Worm (Caenorhabditis elegans) whole organism, young adult: Measurements from ENCODE around the gene nlp-45.

Experiments
- F23B12.7 ChIP-seq: sonication (generic microtip); optimal IDR thresholded peaks from 2 replicates; lab custom pipeline; 2017; ENCODE audit warnings: missing genetic modification characterization, mild to moderate bottlenecking, missing compliant biosample characterization, antibody characterized with exemption, moderate library complexity; ENCODE audit not compliant: insufficient read depth
- K11D2.4 ChIP-seq: fragments of 200-800 bp; sonication (Bioruptor generic); IDR thresholded peaks from 2 replicates; pipeline ENCODE4 v1.3.6; 2022; ENCODE audit warnings: missing genetic modification reagents, missing genetic modification characterization, missing compliant biosample characterization
- T26A5.8 ChIP-seq: sonication (generic microtip); optimal IDR thresholded peaks from 2 replicates; lab custom pipeline; 2016; ENCODE audit warnings: missing genetic modification characterization, missing compliant biosample characterization
- Y53F4B.3 ChIP-seq: fragments of 200-800 bp; sonication (Bioruptor generic); IDR thresholded peaks from 2 replicates; pipeline ENCODE4 v1.3.6; 2022; ENCODE audit warnings: missing genetic modification reagents, missing genetic modification characterization, missing compliant biosample characterization
- Y56A3A.18 ChIP-seq: fragments of 200-800 bp; sonication (Bioruptor generic); IDR thresholded peaks from 2 replicates; pipeline ENCODE4 v1.3.6; 2022; ENCODE audit warnings: missing genetic modification reagents, missing genetic modification characterization, missing compliant biosample characterization
- ZK185.1 ChIP-seq: sonication (generic microtip); optimal IDR thresholded peaks from 2 replicates; lab custom pipeline; 2016; ENCODE audit warnings: mild to moderate bottlenecking, missing genetic modification characterization, missing compliant biosample characterization; ENCODE audit not compliant: poor library complexity, severe bottlenecking
- athp-1 ChIP-seq: sonication (generic microtip); optimal IDR thresholded peaks from 2 replicates; lab custom pipeline; 2017; ENCODE audit warnings: mild to moderate bottlenecking, missing genetic modification characterization, missing compliant biosample characterization
- attf-5 ChIP-seq: fragments of 200-800 bp; sonication (Bioruptor generic); optimal IDR thresholded peaks from 2 replicates; lab custom pipeline; 2018; ENCODE audit warnings: mild to moderate bottlenecking, missing genetic modification characterization, missing compliant biosample characterization
- bed-2 ChIP-seq: fragments of 200-800 bp; sonication (Bioruptor generic); IDR thresholded peaks from 2 replicates; pipeline ENCODE4 v1.3.6; 2022; ENCODE audit warnings: missing genetic modification reagents, missing genetic modification characterization, missing compliant biosample characterization
- ceh-27 ChIP-seq: fragments of 200-800 bp; sonication (Bioruptor generic); optimal IDR thresholded peaks from 2 replicates; lab custom pipeline; 2018; ENCODE audit warnings: mild to moderate bottlenecking, missing genetic modification characterization, moderate library complexity, missing compliant biosample characterization
- ceh-40 ChIP-seq: fragments of 200-800 bp; sonication (Bioruptor generic); IDR thresholded peaks from 2 replicates; pipeline ENCODE4 v1.3.6; 2022; ENCODE audit warnings: missing genetic modification characterization, missing compliant biosample characterization
- chd-7 ChIP-seq: sonication (generic microtip); optimal IDR thresholded peaks from 2 replicates; lab custom pipeline; 2016; ENCODE audit warnings: mild to moderate bottlenecking, missing genetic modification characterization, moderate library complexity, missing compliant biosample characterization
- egl-18 ChIP-seq: fragments of 200-800 bp; sonication (Bioruptor generic); IDR thresholded peaks from 2 replicates; pipeline ENCODE4 v1.3.6; 2022; ENCODE audit warnings: missing genetic modification reagents, missing genetic modification characterization, missing compliant biosample characterization
- egrh-3 ChIP-seq: fragments of 200-800 bp; sonication (Bioruptor generic); IDR thresholded peaks from 2 replicates; pipeline ENCODE4 v1.3.6; 2022; ENCODE audit warnings: missing genetic modification reagents, missing genetic modification characterization, missing compliant biosample characterization
- ekl-4 ChIP-seq: fragments of 200-800 bp; sonication (Bioruptor generic); IDR thresholded peaks from 2 replicates; pipeline ENCODE4 v1.3.6; 2022; ENCODE audit warnings: missing genetic modification reagents, missing genetic modification characterization, missing compliant biosample characterization
- hmg-1.2 ChIP-seq: fragments of 200-800 bp; sonication (Bioruptor generic); IDR thresholded peaks from 2 replicates; pipeline ENCODE4 v1.3.6; 2022; ENCODE audit warnings: missing genetic modification reagents, missing genetic modification characterization, missing compliant biosample characterization
- hmg-20 ChIP-seq: fragments of 200-800 bp; sonication (Bioruptor generic); IDR thresholded peaks from 2 replicates; pipeline ENCODE4 v1.3.6; 2022; ENCODE audit warnings: missing genetic modification reagents, missing genetic modification characterization, missing compliant biosample characterization
- hrde-1 ChIP-seq: sonication (generic microtip); optimal IDR thresholded peaks from 2 replicates; lab custom pipeline; 2016; ENCODE audit warnings: missing genetic modification characterization, mild to moderate bottlenecking, missing compliant biosample characterization, moderate library complexity, missing genotype, missing genetic modification reagents, borderline replicate concordance
- hsf-1 ChIP-seq: fragments of 200-800 bp; sonication (Bioruptor generic); IDR thresholded peaks from 2 replicates; pipeline ENCODE4 v1.3.6; 2022; ENCODE audit warnings: missing genetic modification reagents, missing genetic modification characterization, missing compliant biosample characterization
- let-607 ChIP-seq, 2 experiments: fragments of 200-800 bp in 1 of 2; sonication (Bioruptor generic) in 1 of 2; sonication (generic microtip) in 1 of 2; optimal IDR thresholded peaks; 2 replicates each; lab custom pipeline; 2016 to 2018; ENCODE audit warnings: mild to moderate bottlenecking in 2 of 2, missing compliant biosample characterization in 2 of 2, missing genetic modification characterization in 2 of 2, moderate library complexity in 2 of 2, missing genotype in 1 of 2
- lin-35 ChIP-seq, 3 experiments: fragments of 150-350 bp in 2 of 3; sonication (generic microtip) in 1 of 3; optimal IDR thresholded peaks; 2 replicates each; lab custom pipeline; 2014 to 2018; ENCODE audit warnings: missing biosample characterization in 3 of 3, missing genetic modification characterization in 3 of 3, missing genetic modification reagents in 3 of 3
- lin-40 ChIP-seq: sonication (generic microtip); optimal IDR thresholded peaks from 2 replicates; lab custom pipeline; 2016; ENCODE audit warnings: missing genetic modification characterization, mild to moderate bottlenecking, missing compliant biosample characterization, missing genotype, missing genetic modification reagents
- lin-54 ChIP-seq: fragments of 200-800 bp; sonication (Bioruptor generic); optimal IDR thresholded peaks from 2 replicates; lab custom pipeline; 2018; ENCODE audit warnings: mild to moderate bottlenecking, missing genetic modification characterization, missing compliant biosample characterization
- madf-6 ChIP-seq: fragments of 200-800 bp; sonication (Bioruptor generic); IDR thresholded peaks from 2 replicates; pipeline ENCODE4 v1.3.6; 2022; ENCODE audit warnings: missing genetic modification reagents, missing genetic modification characterization, missing compliant biosample characterization
- mel-28 ChIP-seq: sonication (generic microtip); optimal IDR thresholded peaks from 2 replicates; lab custom pipeline; 2016; ENCODE audit warnings: borderline replicate concordance, mild to moderate bottlenecking, missing genetic modification characterization, missing compliant biosample characterization
- mxl-1 ChIP-seq: sonication (generic microtip); optimal IDR thresholded peaks from 2 replicates; lab custom pipeline; 2016; ENCODE audit warnings: missing genetic modification characterization, missing compliant biosample characterization
- nfya-1 ChIP-seq: sonication (generic microtip); optimal IDR thresholded peaks from 2 replicates; lab custom pipeline; 2017; ENCODE audit warnings: antibody characterized with exemption, missing compliant biosample characterization, missing genetic modification characterization, borderline replicate concordance; ENCODE audit not compliant: insufficient read depth
- nhr-120 ChIP-seq: fragments of 200-800 bp; sonication (Bioruptor generic); IDR thresholded peaks from 2 replicates; pipeline ENCODE4 v1.3.6; 2022; ENCODE audit warnings: missing genetic modification characterization, missing compliant biosample characterization
- nhr-90 ChIP-seq: sonication (generic microtip); optimal IDR thresholded peaks from 2 replicates; lab custom pipeline; 2016; ENCODE audit warnings: missing genotype, mild to moderate bottlenecking, missing genetic modification characterization, missing compliant biosample characterization
- pbrm-1 ChIP-seq: fragments of 200-800 bp; sonication (Bioruptor generic); IDR thresholded peaks from 2 replicates; pipeline ENCODE4 v1.3.6; 2022; ENCODE audit warnings: missing genetic modification reagents, missing genetic modification characterization, missing compliant biosample characterization
- rec-8 ChIP-seq, 2 experiments: sonication (generic microtip); optimal IDR thresholded peaks; 2 replicates each; lab custom pipeline; 2016; ENCODE audit warnings: mild to moderate bottlenecking in 2 of 2, missing genetic modification characterization in 2 of 2, missing genetic modification reagents in 2 of 2, missing genotype in 2 of 2, missing biosample characterization in 1 of 2, missing compliant biosample characterization in 1 of 2, moderate library complexity in 1 of 2
- repo-1 ChIP-seq: sonication (generic microtip); optimal IDR thresholded peaks from 2 replicates; lab custom pipeline; 2017; ENCODE audit warnings: mild to moderate bottlenecking, missing genetic modification characterization, missing compliant biosample characterization
- snpc-4 ChIP-seq, 5 experiments: fragments of 150-350 bp in 1 of 5; sonication (generic microtip) in 4 of 5; optimal IDR thresholded peaks; 2 replicates each; lab custom pipeline; 2014 to 2018; ENCODE audit warnings: missing genetic modification characterization in 5 of 5, missing biosample characterization in 3 of 5, antibody characterized with exemption in 2 of 5, mild to moderate bottlenecking in 2 of 5, missing compliant biosample characterization in 2 of 5, missing genotype in 2 of 5, moderate library complexity in 2 of 5, missing genetic modification reagents in 1 of 5
- somi-1 ChIP-seq: fragments of 200-800 bp; sonication (Bioruptor generic); optimal IDR thresholded peaks from 2 replicates; lab custom pipeline; 2018; ENCODE audit warnings: mild to moderate bottlenecking, missing genetic modification characterization, missing compliant biosample characterization
- sptf-2 ChIP-seq: fragments of 200-800 bp; sonication (Bioruptor generic); optimal IDR thresholded peaks from 2 replicates; lab custom pipeline; 2018; ENCODE audit warnings: mild to moderate bottlenecking, missing genetic modification characterization, missing compliant biosample characterization
- tbp1 ChIP-seq: fragments of 200-800 bp; sonication (Bioruptor generic); optimal IDR thresholded peaks from 2 replicates; lab custom pipeline; 2018; ENCODE audit warnings: mild to moderate bottlenecking, missing genetic modification characterization, missing compliant biosample characterization
- tlf-1 ChIP-seq: fragments of 200-800 bp; sonication (Bioruptor generic); optimal IDR thresholded peaks from 2 replicates; lab custom pipeline; 2018; ENCODE audit warnings: mild to moderate bottlenecking, missing genetic modification characterization, missing compliant biosample characterization
- unc-130 ChIP-seq: sonication (generic microtip); optimal IDR thresholded peaks from 2 replicates; lab custom pipeline; 2016; ENCODE audit warnings: missing genetic modification reagents, missing genetic modification characterization, missing compliant biosample characterization
- xnd-1 ChIP-seq: sonication (generic microtip); optimal IDR thresholded peaks from 2 replicates; lab custom pipeline; 2016; ENCODE audit warnings: missing genotype, missing genetic modification reagents, missing genetic modification characterization, missing compliant biosample characterization
- zim-3 ChIP-seq: sonication (generic microtip); optimal IDR thresholded peaks from 2 replicates; lab custom pipeline; 2017; ENCODE audit warnings: mild to moderate bottlenecking, missing genetic modification characterization, moderate library complexity, missing compliant biosample characterization
- ztf-18 ChIP-seq: sonication (generic microtip); optimal IDR thresholded peaks from 2 replicates; lab custom pipeline; 2016; ENCODE audit warnings: missing genotype, mild to moderate bottlenecking, missing genetic modification characterization, missing compliant biosample characterization
- ztf-3 ChIP-seq: fragments of 200-800 bp; sonication (Bioruptor generic); optimal IDR thresholded peaks from 2 replicates; lab custom pipeline; 2018; ENCODE audit warnings: mild to moderate bottlenecking, missing genetic modification characterization, missing compliant biosample characterization
- ztf-6 ChIP-seq: fragments of 200-800 bp; sonication (Bioruptor generic); IDR thresholded peaks from 2 replicates; pipeline ENCODE4 v1.3.6; 2022; ENCODE audit warnings: missing genetic modification reagents, missing genetic modification characterization, missing compliant biosample characterization

The nlp-45 gene

ce11 chrX:2364703-2365299 is 26.7 kb upstream of the nlp-45 start (continued):
- TF ChIP-seq egl-18 (GFP tag; lab: Robert Waterston, UW) (no peak), ztf-3 (GFP tag; lab: Kevin White, UChicago) (peak; percentile 52), athp-1 (tag; lab: Kevin White, UChicago) (no peak), repo-1 (tag; lab: Kevin White, UChicago) (peak; percentile 93), F23B12.7 (tag; lab: Kevin White, UChicago) (peak; percentile 87), hrde-1 (tag; lab: Kevin White, UChicago) (no peak), nhr-90 (tag; lab: Kevin White, UChicago) (no peak), xnd-1 (tag; lab: Kevin White, UChicago) (no peak), T26A5.8 (tag; lab: Kevin White, UChicago) (no peak), attf-5 (GFP tag; lab: Kevin White, UChicago) (no peak), pbrm-1 (GFP tag; lab: Robert Waterston, UW) (peak; percentile 82), hmg-1.2 (GFP tag; lab: Robert Waterston, UW) (peak; percentile 66; the same call in 1 of the 2 replicates), ztf-6 (no peak), somi-1 (peak; percentile 79), snpc-4 (GFP tag; optimal IDR thresholded peaks at IDR 0.05; lab: Kevin White, UChicago) (no peak), snpc-4 (tag; optimal IDR thresholded peaks at IDR 0.05; lab: Kevin White, UChicago) (peak in 3 of 4 experiments; percentile 56 to 68 (median 67)), rec-8 (tag; optimal IDR thresholded peaks at IDR 0.05; lab: Kevin White, UChicago) (peak in 1 of 2 experiments; percentile 27), unc-130 (GFP tag; lab: Kevin White, UChicago) (peak; percentile 9), ceh-27 (peak; percentile 67), ZK185.1 (tag; lab: Kevin White, UChicago) (peak; percentile 94), ztf-18 (tag; lab: Kevin White, UChicago) (peak; percentile 53), mxl-1 (tag; lab: Kevin White, UChicago) (no peak), lin-35 (GFP tag; optimal IDR thresholded peaks at IDR 0.05; lab: Kevin White, UChicago) (peak in 2 of 3 experiments; percentile 50 to 91), ekl-4 (GFP tag; lab: Robert Waterston, UW) (peak; percentile 16; the same call in 1 of the 2 replicates), tlf-1 (GFP tag; lab: Kevin White, UChicago) (peak; percentile 91), chd-7 (tag; lab: Kevin White, UChicago) (peak; percentile 9), let-607 (tag; optimal IDR thresholded peaks at IDR 0.05; lab: Kevin White, UChicago) (peak in 1 of 2 experiments; percentile 85), ceh-40 (GFP tag; lab: Robert Waterston, UW) (no peak), tbp1 (peak; percentile 71), hmg-20 (GFP tag; lab: Robert Waterston, UW) (peak; percentile 88), lin-54 (GFP tag; lab: Kevin White, UChicago) (peak; percentile 76)
- TF ChIP-seq, all 124 proteins: peak for 49

ce11 chrX:2362872-2363271 is 24.8 kb upstream of the nlp-45 start:
- no peak for TF ChIP-seq nfya-1 (tag; lab: Kevin White, UChicago)
- peak; percentile 19 for TF ChIP-seq sptf-2 (GFP tag; lab: Kevin White, UChicago)
- TF ChIP-seq madf-6 (GFP tag; lab: Robert Waterston, UW): peak; percentile 72
- 0 out of 2 replicates have a peak, but pooled peaks have one; percentile 29 for TF ChIP-seq hsf-1
- no peak for TF ChIP-seq hmg-20 (GFP tag; lab: Robert Waterston, UW)
- peak; percentile 68 for TF ChIP-seq snpc-4 (GFP tag; optimal IDR thresholded peaks at IDR 0.05; lab: Kevin White, UChicago)
- peak; percentile 28 to 93 (median 90) for TF ChIP-seq snpc-4 (tag; optimal IDR thresholded peaks at IDR 0.05; lab: Kevin White, UChicago)
- no peak for TF ChIP-seq tlf-1 (GFP tag; lab: Kevin White, UChicago)
- no peak for TF ChIP-seq bed-2 (GFP tag; lab: Robert Waterston, UW)
- TF ChIP-seq xnd-1 (tag; lab: Kevin White, UChicago): no peak
- no peak for TF ChIP-seq nhr-120 (GFP tag; lab: Robert Waterston, UW)
- no peak for TF ChIP-seq K11D2.4 (GFP tag; lab: Robert Waterston, UW)
- no peak for TF ChIP-seq lin-40 (tag; lab: Kevin White, UChicago)
- TF ChIP-seq nhr-90 (tag; lab: Kevin White, UChicago): no peak
- TF ChIP-seq ceh-40 (GFP tag; lab: Robert Waterston, UW): no peak
- TF ChIP-seq lin-54 (GFP tag; lab: Kevin White, UChicago): no peak
- no peak for TF ChIP-seq egrh-3 (GFP tag; lab: Robert Waterston, UW)
- TF ChIP-seq mel-28 (tag; lab: Kevin White, UChicago): no peak
- no peak for TF ChIP-seq Y56A3A.18 (GFP tag; lab: Robert Waterston, UW)
- TF ChIP-seq egl-18 (GFP tag; lab: Robert Waterston, UW): no peak
- TF ChIP-seq zim-3: no peak
- TF ChIP-seq Y53F4B.3 (GFP tag; lab: Robert Waterston, UW): no peak
